Worm (Caenorhabditis elegans): ENCODE results near the gene cin-4.

cin-4 gene

DNA sequence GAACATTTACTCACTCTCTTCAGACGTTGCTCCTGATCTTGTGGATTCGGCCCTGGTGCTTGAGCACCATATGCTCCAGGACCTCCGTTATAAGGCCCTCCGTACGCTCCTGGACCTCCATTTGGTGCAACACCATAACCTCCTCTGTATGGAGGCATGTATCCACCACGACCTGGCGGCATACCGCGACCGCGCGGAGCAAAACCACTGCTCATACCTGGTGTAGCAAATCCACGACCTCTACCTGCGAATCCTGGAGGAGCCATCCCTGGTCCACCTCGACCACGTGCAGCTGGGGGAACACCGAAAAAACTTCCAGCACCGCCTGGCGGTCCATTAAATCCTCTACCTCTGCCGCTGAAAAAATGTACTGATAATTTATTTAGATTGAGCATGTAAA is 11.4 kb downstream of the cin-4 start:
- no peak for TF ChIP-seq ceh-28 (tag; optimal IDR thresholded peaks at IDR 0.05)
- no peak for TF ChIP-seq nhr-237 (tag; optimal IDR thresholded peaks at IDR 0.05)
- no peak for TF ChIP-seq duxl-1 (tag; optimal IDR thresholded peaks at IDR 0.05; ENCODE audit: poor library complexity)
- no peak for TF ChIP-seq zfp-3 (GFP tag; conservative IDR thresholded peaks at IDR 0.05)
- TF ChIP-seq ceh-32 (tag; optimal IDR thresholded peaks at IDR 0.05; ENCODE audit: poor library complexity) = no peak
- TF ChIP-seq spr-3 (GFP tag; optimal IDR thresholded peaks at IDR 0.05) = no peak
- TF ChIP-seq zfp-2 (tag; optimal IDR thresholded peaks at IDR 0.05) = no peak
- no peak for TF ChIP-seq unc-39 (tag; optimal IDR thresholded peaks at IDR 0.05)
- TF ChIP-seq skn-1 (tag; optimal IDR thresholded peaks at IDR 0.05) = no peak
- TF ChIP-seq lin-15B (tag; optimal IDR thresholded peaks at IDR 0.05) = no peak
- peak; percentile 72 for TF ChIP-seq egl-43 (GFP tag; IDR thresholded peaks at IDR 0.05)
- 0 out of 2 replicates have a peak, but pooled peaks have one; percentile 10 for TF ChIP-seq lim-7 (GFP tag; IDR thresholded peaks at IDR 0.05)
- TF ChIP-seq fkh-10 (GFP tag; optimal IDR thresholded peaks at IDR 0.05) = no peak
- no peak for TF ChIP-seq ceh-20 (GFP tag; IDR thresholded peaks at IDR 0.05)
- no peak for TF ChIP-seq nhr-11 (tag; optimal IDR thresholded peaks at IDR 0.05)
- no peak for TF ChIP-seq T26A8.4 (GFP tag; IDR thresholded peaks at IDR 0.05)
- no peak for TF ChIP-seq sdz-12 (GFP tag; optimal IDR thresholded peaks at IDR 0.05)
- TF ChIP-seq zag-1 (tag; optimal IDR thresholded peaks at IDR 0.05) = no peak
- no peak for TF ChIP-seq snpc-1.2 (GFP tag; IDR thresholded peaks at IDR 0.05)
- no peak for TF ChIP-seq nhr-10 (tag; optimal IDR thresholded peaks at IDR 0.05)
- peak; percentile 35; the same call in 1 of the 2 replicates for TF ChIP-seq lin-38 (GFP tag; IDR thresholded peaks at IDR 0.05)
- TF ChIP-seq ZK546.5 (tag; optimal IDR thresholded peaks at IDR 0.05) = no peak
- TF ChIP-seq dpl-1 (GFP tag; optimal IDR thresholded peaks at IDR 0.05) = no peak
- TF ChIP-seq F26F4.8 (GFP tag; conservative IDR thresholded peaks at IDR 0.05) = no peak
- TF ChIP-seq ctbp-1 (GFP tag; IDR thresholded peaks at IDR 0.05) = no peak
- no peak for TF ChIP-seq tag-97 (GFP tag; IDR thresholded peaks at IDR 0.05)
- no peak for TF ChIP-seq madf-5 (GFP tag; IDR thresholded peaks at IDR 0.05)
- no peak for TF ChIP-seq F10B5.3 (tag; optimal IDR thresholded peaks at IDR 0.05)
- TF ChIP-seq nhr-25 (tag; optimal IDR thresholded peaks at IDR 0.05; ENCODE audit: borderline replicate concordance, insufficient read depth) = no peak
- no peak for TF ChIP-seq Y105C5A.15 (GFP tag; IDR thresholded peaks at IDR 0.05)
- TF ChIP-seq gei-8 (GFP tag; optimal IDR thresholded peaks at IDR 0.05) = no peak
- TF ChIP-seq set-16 (GFP tag; IDR thresholded peaks at IDR 0.05) = peak; percentile 78
- TF ChIP-seq nhr-111 (GFP tag; optimal IDR thresholded peaks at IDR 0.05) = no peak
- peak in 1 of 2 experiments; percentile 19 for TF ChIP-seq unc-62 (GFP tag; optimal IDR thresholded peaks at IDR 0.05 in 1 of 2)
- TF ChIP-seq unc-62 (tag; optimal IDR thresholded peaks at IDR 0.05) = no peak
- TF ChIP-seq tra-1 (GFP tag; IDR thresholded peaks at IDR 0.05) = no peak
- no peak for TF ChIP-seq Y5F2A.4 (GFP tag; optimal IDR thresholded peaks at IDR 0.05)

DNA sequence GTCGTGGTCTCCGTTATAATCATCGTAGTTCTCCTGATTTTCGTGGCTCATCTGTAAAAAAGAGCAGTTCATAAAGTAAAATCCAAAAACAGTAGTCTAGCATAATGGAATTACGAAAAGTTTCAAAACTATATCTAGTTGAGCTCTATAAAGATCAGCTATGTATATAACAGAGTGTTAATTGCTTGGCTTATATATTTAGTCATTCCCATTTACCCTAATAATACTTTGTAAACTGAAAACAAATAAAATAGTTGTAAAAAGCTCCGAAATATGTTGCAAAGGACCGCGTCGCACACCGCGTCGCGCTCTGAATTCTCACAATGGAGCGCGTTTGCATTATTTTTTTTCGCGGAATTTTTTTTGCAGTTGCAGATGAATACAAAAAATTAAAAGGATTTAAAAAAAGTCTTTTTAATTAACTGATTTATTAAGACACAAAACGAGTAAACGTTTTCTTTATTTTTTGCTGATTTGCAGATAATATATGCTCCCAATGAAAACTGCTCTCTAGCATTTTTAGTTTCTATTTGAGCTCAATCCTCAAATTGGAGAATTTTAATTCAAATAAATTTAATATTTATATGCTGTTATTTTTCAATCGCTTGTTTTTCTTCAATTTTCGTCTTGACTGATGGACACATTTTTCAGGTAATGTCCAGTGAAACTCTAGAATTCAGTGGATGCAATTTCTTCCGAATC is 12.1 kb downstream of the cin-4 start, which contains the start of the genes tcer-1 and ZK1127.5:
Gene tcer-1 (minus strand): TSS at position 51 of the 702 bp plus-strand sequence.
Gene ZK1127.5 (plus strand): TSS at position 652 of the 702 bp plus-strand sequence.
- TF ChIP-seq ceh-28 (tag; optimal IDR thresholded peaks at IDR 0.05) = no peak
- TF ChIP-seq daf-8 (GFP tag; IDR thresholded peaks at IDR 0.05) = no peak
- TF ChIP-seq snpc-1.2 (GFP tag; IDR thresholded peaks at IDR 0.05) = no peak
- TF ChIP-seq ceh-32 (tag; optimal IDR thresholded peaks at IDR 0.05; ENCODE audit: poor library complexity) = no peak
- peak in 1 of 2 experiments; percentile 6 for TF ChIP-seq mdl-1 (tag; optimal IDR thresholded peaks at IDR 0.05)
- TF ChIP-seq nhr-48 (tag; optimal IDR thresholded peaks at IDR 0.05) = no peak
- peak; percentile 57 for TF ChIP-seq T20F7.1 (GFP tag; optimal IDR thresholded peaks at IDR 0.05)
- no peak for TF ChIP-seq unc-39 (tag; optimal IDR thresholded peaks at IDR 0.05)
- TF ChIP-seq hlh-11 (tag; optimal IDR thresholded peaks at IDR 0.05) = no peak
- TF ChIP-seq unc-62 (GFP tag; optimal IDR thresholded peaks at IDR 0.05 in 1 of 2) = no peak
- no peak for TF ChIP-seq unc-62 (tag; optimal IDR thresholded peaks at IDR 0.05)
- peak in 1 of 2 experiments; percentile 83 for TF ChIP-seq lsy-2 (tag; optimal IDR thresholded peaks at IDR 0.05)
- TF ChIP-seq daf-16 (GFP tag; optimal IDR thresholded peaks at IDR 0.05) = no peak
- TF ChIP-seq daf-16 (tag; optimal IDR thresholded peaks at IDR 0.05) = peak; percentile 31
- peak; percentile 18 for TF ChIP-seq nhr-28 (tag; optimal IDR thresholded peaks at IDR 0.05)
- no peak for TF ChIP-seq lin-1 (GFP tag; IDR thresholded peaks at IDR 0.05)
- no peak for TF ChIP-seq php-3 (GFP tag; IDR thresholded peaks at IDR 0.05)
- no peak for TF ChIP-seq fkh-10 (GFP tag; optimal IDR thresholded peaks at IDR 0.05)
- TF ChIP-seq ZK337.2 (GFP tag; IDR thresholded peaks at IDR 0.05) = no peak
- peak; percentile 96 for TF ChIP-seq lin-38 (GFP tag; IDR thresholded peaks at IDR 0.05)
- no peak for TF ChIP-seq sdz-12 (GFP tag; optimal IDR thresholded peaks at IDR 0.05)
- TF ChIP-seq nhr-25 (tag; optimal IDR thresholded peaks at IDR 0.05; ENCODE audit: borderline replicate concordance, insufficient read depth) = no peak
- no peak for TF ChIP-seq nhr-11 (tag; optimal IDR thresholded peaks at IDR 0.05)
- TF ChIP-seq zag-1 (tag; optimal IDR thresholded peaks at IDR 0.05) = no peak

Data from whole organism, L4 larva.